Fruit fly (Drosophila melanogaster) whole organism: ENCODE measurements around the gene CG11444.

Experiments
- Dll ChIP-seq: fragments of >200 bp; optimal IDR thresholded peaks from 2 replicates; lab custom pipeline; 2017
- pan ChIP-seq: fragments of >200 bp; optimal IDR thresholded peaks from 2 replicates; lab custom pipeline; 2017
- psq ChIP-seq: fragments of >200 bp; optimal IDR thresholded peaks from 2 replicates; lab custom pipeline; 2017
- usp ChIP-seq: fragments of >200 bp; optimal IDR thresholded peaks from 2 replicates; lab custom pipeline; 2017; ENCODE audit warnings: missing biosample characterization, missing genetic modification characterization, mixed read lengths

DNA sequence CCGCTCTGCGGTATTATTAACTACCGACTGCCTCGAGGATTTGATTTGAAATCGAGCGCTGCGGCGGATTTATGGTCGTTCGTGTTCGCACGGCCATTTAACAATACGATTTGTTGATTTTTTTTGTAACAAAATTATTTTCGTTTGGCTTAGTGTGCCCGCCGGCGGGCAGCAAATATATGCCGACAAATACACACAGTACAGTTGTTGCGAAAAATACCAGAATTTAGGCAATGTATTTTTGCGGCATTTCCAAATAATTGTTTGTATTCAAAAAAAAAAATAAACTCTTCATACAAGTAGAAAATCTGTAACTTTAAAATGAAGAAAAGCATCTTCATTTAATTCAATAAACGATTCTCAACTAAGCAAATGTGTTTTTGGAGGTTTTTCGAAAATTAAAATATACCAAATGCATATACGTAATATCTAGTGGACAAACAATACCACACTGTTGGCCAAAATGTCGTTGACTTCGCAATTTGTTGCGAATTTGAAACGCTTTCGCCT is 5.5 kb downstream of the CG11444 start, which contains the start of the genes Usf and CG15912:
- TF ChIP-seq psq (lab: Kevin White, UChicago), result no peak
- no peak for TF ChIP-seq usp (GFP tag; lab: Kevin White, UChicago)
- no peak for TF ChIP-seq pan
- no peak for TF ChIP-seq Dll (lab: Kevin White, UChicago)
